Worm (Caenorhabditis elegans) whole organism, mixed stage, embryonic: ENCODE measurements around the gene K03B8.4.

Experiments
- M03D4.4 ChIP-seq: sonication (generic microtip); optimal IDR thresholded peaks from 2 replicates; lab custom pipeline; 2017; ENCODE audit warnings: mild to moderate bottlenecking, missing genetic modification characterization, missing compliant biosample characterization
- ceh-43 ChIP-seq: fragments of 200-800 bp; sonication (Bioruptor generic); optimal IDR thresholded peaks from 2 replicates; lab custom pipeline; 2018; ENCODE audit warnings: mild to moderate bottlenecking, missing genetic modification characterization, moderate library complexity, missing compliant biosample characterization
- ceh-83 ChIP-seq: fragments of 200-800 bp; sonication (Bioruptor generic); optimal IDR thresholded peaks from 2 replicates; lab custom pipeline; 2018; ENCODE audit warnings: mild to moderate bottlenecking, missing genetic modification characterization, missing compliant biosample characterization
- ces-1 ChIP-seq: fragments of 150-350 bp; optimal IDR thresholded peaks from 2 replicates; lab custom pipeline; 2014; ENCODE audit warnings: missing biosample characterization, missing genetic modification reagents, missing genetic modification characterization
- cnd-1 ChIP-seq: fragments of 200-800 bp; sonication (Bioruptor generic); optimal IDR thresholded peaks from 2 replicates; lab custom pipeline; 2018; ENCODE audit warnings: mild to moderate bottlenecking, missing genetic modification characterization, missing compliant biosample characterization
- drap-1 ChIP-seq: fragments of 200-800 bp; sonication (Bioruptor generic); optimal IDR thresholded peaks from 3 replicates; lab custom pipeline; 2018; ENCODE audit warnings: mild to moderate bottlenecking, missing genetic modification characterization, missing compliant biosample characterization
- elt-1 ChIP-seq: sonication (generic microtip); optimal IDR thresholded peaks from 2 replicates; lab custom pipeline; 2017; ENCODE audit warnings: missing genetic modification characterization, mild to moderate bottlenecking, missing compliant biosample characterization, antibody characterized with exemption, moderate library complexity, borderline replicate concordance; ENCODE audit not compliant: insufficient read depth
- elt-3 ChIP-seq: fragments of 150-350 bp; optimal IDR thresholded peaks from 2 replicates; lab custom pipeline; 2014; ENCODE audit warnings: missing biosample characterization, missing genetic modification characterization
- flh-1 ChIP-seq: fragments of 200-800 bp; sonication (Bioruptor generic); optimal IDR thresholded peaks from 2 replicates; lab custom pipeline; 2018; ENCODE audit warnings: mild to moderate bottlenecking, missing genetic modification characterization, moderate library complexity, missing compliant biosample characterization
- ham-2 ChIP-seq: fragments of 200-800 bp; sonication (Bioruptor generic); optimal IDR thresholded peaks from 2 replicates; lab custom pipeline; 2018; ENCODE audit warnings: mild to moderate bottlenecking, missing genetic modification characterization, missing compliant biosample characterization
- lin-13 ChIP-seq: fragments of 150-350 bp; optimal IDR thresholded peaks from 2 replicates; lab custom pipeline; 2014; ENCODE audit warnings: missing biosample characterization, missing genetic modification characterization
- lin-32 ChIP-seq: fragments of 200-800 bp; sonication (Bioruptor generic); optimal IDR thresholded peaks from 2 replicates; lab custom pipeline; 2018; ENCODE audit warnings: mild to moderate bottlenecking, missing genetic modification characterization, missing compliant biosample characterization
- lsy-2 ChIP-seq: fragments of 150-350 bp; optimal IDR thresholded peaks from 2 replicates; lab custom pipeline; 2014; ENCODE audit warnings: missing biosample characterization, missing genetic modification characterization
- mab-5 ChIP-seq: fragments of 150-350 bp; optimal IDR thresholded peaks from 2 replicates; lab custom pipeline; 2014; ENCODE audit warnings: missing biosample characterization, missing genetic modification characterization
- mep-1 ChIP-seq: fragments of 150-350 bp; optimal IDR thresholded peaks from 2 replicates; lab custom pipeline; 2017; ENCODE audit warnings: missing biosample characterization, missing genetic modification reagents, missing genetic modification characterization, inconsistent platforms
- mls-2 ChIP-seq: sonication (generic microtip); optimal IDR thresholded peaks from 2 replicates; lab custom pipeline; 2016; ENCODE audit warnings: mild to moderate bottlenecking, missing genetic modification characterization, moderate library complexity, missing compliant biosample characterization
- nhr-12 ChIP-seq: fragments of 150-350 bp; optimal IDR thresholded peaks from 2 replicates; lab custom pipeline; 2014; ENCODE audit warnings: missing biosample characterization, missing genetic modification characterization
- nhr-2 ChIP-seq: fragments of 150-350 bp; optimal IDR thresholded peaks from 2 replicates; lab custom pipeline; 2014; ENCODE audit warnings: missing biosample characterization, missing genetic modification characterization
- nhr-28 ChIP-seq: fragments of 150-350 bp; optimal IDR thresholded peaks from 2 replicates; lab custom pipeline; 2014; ENCODE audit warnings: missing biosample characterization, missing genetic modification characterization
- nhr-76 ChIP-seq: sonication (generic microtip); optimal IDR thresholded peaks from 2 replicates; lab custom pipeline; 2017; ENCODE audit warnings: missing biosample characterization, missing genetic modification characterization
- snpc-4 ChIP-seq: fragments of 150-350 bp; optimal IDR thresholded peaks from 2 replicates; lab custom pipeline; 2014; ENCODE audit warnings: missing biosample characterization, missing genetic modification characterization
- sptf-1 ChIP-seq: sonication (generic microtip); optimal IDR thresholded peaks from 2 replicates; lab custom pipeline; 2017; ENCODE audit warnings: mild to moderate bottlenecking, missing genetic modification characterization, moderate library complexity, missing compliant biosample characterization
- tbx-8 ChIP-seq: fragments of 200-800 bp; sonication (Bioruptor generic); optimal IDR thresholded peaks from 2 replicates; lab custom pipeline; 2018; ENCODE audit warnings: mild to moderate bottlenecking, missing genetic modification characterization, moderate library complexity, missing compliant biosample characterization
- unc-120 ChIP-seq: sonication (generic microtip); optimal IDR thresholded peaks from 2 replicates; lab custom pipeline; 2017; ENCODE audit warnings: missing genetic modification characterization, missing compliant biosample characterization; ENCODE audit not compliant: poor library complexity, severe bottlenecking
- unc-39 ChIP-seq: fragments of 150-350 bp; optimal IDR thresholded peaks from 2 replicates; lab custom pipeline; 2014; ENCODE audit warnings: missing biosample characterization, missing genetic modification characterization
- unc-62 ChIP-seq: fragments of 150-350 bp; optimal IDR thresholded peaks from 2 replicates; lab custom pipeline; 2014; ENCODE audit warnings: missing biosample characterization, missing genetic modification reagents, missing genetic modification characterization
- zip-8 ChIP-seq: fragments of 150-350 bp; optimal IDR thresholded peaks from 2 replicates; lab custom pipeline; 2014; ENCODE audit warnings: missing biosample characterization, missing genetic modification characterization
- ztf-11 ChIP-seq: fragments of 150-350 bp; optimal IDR thresholded peaks from 2 replicates; lab custom pipeline; 2014; ENCODE audit warnings: missing biosample characterization, missing genetic modification characterization

The K03B8.4 gene

ce11 chrV:11436407-11436806, 41.5 kb upstream of the K03B8.4 start:
- peak; percentile 67 for TF ChIP-seq ces-1 (GFP tag; lab: Kevin White, UChicago)
- TF ChIP-seq elt-1 (tag; lab: Kevin White, UChicago) = no peak
- TF ChIP-seq zip-8 (tag; lab: Kevin White, UChicago) = peak; percentile 47

ce11 chrV:11435242-11435641, 40.3 kb upstream of the K03B8.4 start:
- TF ChIP-seq sptf-1 (no peak), flh-1 (GFP tag; lab: Kevin White, UChicago) (no peak), ceh-83 (GFP tag; lab: Kevin White, UChicago) (no peak), unc-120 (no peak)

ce11 chrV:11430823-11431222, 35.9 kb upstream of the K03B8.4 start:
- TF ChIP-seq elt-3 (tag; lab: Kevin White, UChicago) (no peak), cnd-1 (tag; lab: Kevin White, UChicago) (no peak), mab-5 (tag; lab: Kevin White, UChicago) (no peak), nhr-76 (tag; lab: Kevin White, UChicago) (no peak), drap-1 (GFP tag; lab: Kevin White, UChicago) (no peak), ces-1 (GFP tag; lab: Kevin White, UChicago) (no peak), unc-120 (no peak), unc-39 (tag; lab: Kevin White, UChicago) (no peak), tbx-8 (no peak), nhr-28 (tag; lab: Kevin White, UChicago) (no peak), sptf-1 (no peak), nhr-2 (no peak), elt-1 (tag; lab: Kevin White, UChicago) (no peak), flh-1 (GFP tag; lab: Kevin White, UChicago) (no peak), lin-13 (tag; lab: Kevin White, UChicago) (no peak), lsy-2 (tag; lab: Kevin White, UChicago) (no peak), ceh-43 (GFP tag; lab: Kevin White, UChicago) (no peak), nhr-12 (tag; lab: Kevin White, UChicago) (no peak)

ce11 chrV:11428728-11429127, 33.8 kb upstream of the K03B8.4 start:
- no peak for TF ChIP-seq drap-1 (GFP tag; lab: Kevin White, UChicago)
- TF ChIP-seq ces-1 (GFP tag; lab: Kevin White, UChicago) = peak; percentile 87

- TF ChIP-seq mab-5 (tag; lab: Kevin White, UChicago) (no peak), elt-1 (tag; lab: Kevin White, UChicago) (no peak), mep-1 (tag; lab: Kevin White, UChicago) (no peak), drap-1 (GFP tag; lab: Kevin White, UChicago) (no peak)
Observed at ce11 chrV:11424565-11424964, 29.6 kb upstream of the K03B8.4 start, which contains the start of gene T26H10.2. T26H10.2 (minus strand) TSS chrV:11424665.

ce11 chrV:11421605-11422004, 26.7 kb upstream of the K03B8.4 start, which contains the start of gene des-2:
des-2 (minus strand) TSS chrV:11421705.
- no peak for TF ChIP-seq lin-32
- no peak for TF ChIP-seq tbx-8
- no peak for TF ChIP-seq mls-2 (tag; lab: Kevin White, UChicago)
- no peak for TF ChIP-seq flh-1 (GFP tag; lab: Kevin White, UChicago)
- no peak for TF ChIP-seq snpc-4 (tag; lab: Kevin White, UChicago)
- no peak for TF ChIP-seq nhr-12 (tag; lab: Kevin White, UChicago)
- no peak for TF ChIP-seq M03D4.4 (tag; lab: Kevin White, UChicago)

ce11 chrV:11415059-11415458, 20.1 kb upstream of the K03B8.4 start, which contains the start of gene deg-3:
deg-3 (minus strand) TSS chrV:11415159.
- TF ChIP-seq unc-62 (GFP tag; lab: Kevin White, UChicago) (no peak), lsy-2 (tag; lab: Kevin White, UChicago) (no peak), unc-39 (tag; lab: Kevin White, UChicago) (no peak), unc-120 (no peak), ztf-11 (tag; lab: Kevin White, UChicago) (no peak), sptf-1 (no peak), ceh-43 (GFP tag; lab: Kevin White, UChicago) (no peak), ham-2 (GFP tag; lab: Kevin White, UChicago) (no peak)
